Fruit fly (Drosophila melanogaster) whole organism, pupa: ENCODE measurements around the gene scyl.

Source experiments
- CG10348 ChIP-seq: fragments of 200-800 bp; sonication (Bioruptor generic); IDR thresholded peaks from 2 replicates; pipeline ENCODE4 v1.3.6; 2022; ENCODE audit warnings: missing biosample characterization, missing genetic modification characterization
- CG12605 ChIP-seq: fragments of 200-800 bp; sonication (Bioruptor generic); IDR thresholded peaks from 2 replicates; pipeline ENCODE4 v1.3.6; 2022; ENCODE audit warnings: missing biosample characterization, missing genetic modification characterization
- CG13204 ChIP-seq: fragments of 200-800 bp; sonication (Bioruptor generic); optimal IDR thresholded peaks from 2 replicates; lab custom pipeline; 2018; ENCODE audit warnings: missing biosample characterization, mild to moderate bottlenecking, missing genetic modification characterization, moderate library complexity
- CG14655 ChIP-seq: fragments of 200-800 bp; sonication (Bioruptor generic); optimal IDR thresholded peaks from 3 replicates; lab custom pipeline; 2017; ENCODE audit warnings: mild to moderate bottlenecking, missing biosample characterization, missing genetic modification reagents, missing genetic modification characterization
- CG15710 ChIP-seq: fragments of 200-800 bp; sonication (Bioruptor generic); optimal IDR thresholded peaks from 2 replicates; lab custom pipeline; 2018; ENCODE audit warnings: missing biosample characterization, mild to moderate bottlenecking, missing genetic modification characterization, moderate library complexity
- CG17806 ChIP-seq: fragments of 200-800 bp; sonication (Bioruptor generic); optimal IDR thresholded peaks from 2 replicates; lab custom pipeline; 2018; ENCODE audit warnings: missing biosample characterization, mild to moderate bottlenecking, missing genetic modification characterization, moderate library complexity
- CG32121 ChIP-seq: fragments of 200-800 bp; sonication (Bioruptor generic); IDR thresholded peaks from 2 replicates; pipeline ENCODE4 v1.3.6; 2022; ENCODE audit warnings: missing biosample characterization, missing genetic modification characterization
- CG34367 ChIP-seq: fragments of 200-800 bp; sonication (Bioruptor generic); optimal IDR thresholded peaks from 2 replicates; lab custom pipeline; 2018; ENCODE audit warnings: missing biosample characterization, mild to moderate bottlenecking, missing genetic modification characterization
- CG4496 ChIP-seq: fragments of 200-800 bp; sonication (Bioruptor generic); IDR thresholded peaks from 3 replicates; pipeline ENCODE4 v1.3.6; 2022; ENCODE audit warnings: missing biosample characterization, missing genetic modification characterization
- CG8159 ChIP-seq: fragments of 200-800 bp; sonication (Bioruptor generic); optimal IDR thresholded peaks from 3 replicates; lab custom pipeline; 2018; ENCODE audit warnings: missing biosample characterization, mild to moderate bottlenecking, missing genetic modification characterization, moderate library complexity
- CG8301 ChIP-seq: fragments of 200-800 bp; sonication (Bioruptor generic); optimal IDR thresholded peaks from 2 replicates; lab custom pipeline; 2018; ENCODE audit warnings: missing biosample characterization, mild to moderate bottlenecking, missing genetic modification characterization
- CG9948 ChIP-seq: fragments of 200-800 bp; sonication (Bioruptor generic); optimal IDR thresholded peaks from 2 replicates; lab custom pipeline; 2018; ENCODE audit warnings: missing biosample characterization, mild to moderate bottlenecking, missing genetic modification characterization, moderate library complexity
- D1 ChIP-seq: fragments of 200-800 bp; sonication (Bioruptor generic); optimal IDR thresholded peaks from 2 replicates; lab custom pipeline; 2018; ENCODE audit warnings: missing biosample characterization, mild to moderate bottlenecking, missing genetic modification characterization, moderate library complexity
- EcR ChIP-seq: fragments of 200-800 bp; sonication (Bioruptor generic); optimal IDR thresholded peaks from 3 replicates; lab custom pipeline; 2019; ENCODE audit warnings: missing biosample characterization, missing genetic modification characterization, mild to moderate bottlenecking, moderate library complexity, missing genetic modification reagents
- Ets98B ChIP-seq: fragments of 200-800 bp; sonication (Bioruptor generic); IDR thresholded peaks from 2 replicates; pipeline ENCODE4 v1.3.6; 2022; ENCODE audit warnings: missing biosample characterization, missing genetic modification characterization
- Pif1A ChIP-seq: fragments of 200-800 bp; sonication (Bioruptor generic); optimal IDR thresholded peaks from 3 replicates; lab custom pipeline; 2016; ENCODE audit warnings: missing biosample characterization, missing genetic modification characterization
- Pif1B ChIP-seq: fragments of 200-800 bp; sonication (Bioruptor generic); optimal IDR thresholded peaks from 3 replicates; lab custom pipeline; 2016; ENCODE audit warnings: missing biosample characterization, missing genetic modification characterization
- fd96Ca ChIP-seq: fragments of 200-800 bp; sonication (Bioruptor generic); IDR thresholded peaks from 3 replicates; pipeline ENCODE4 v1.3.6; 2022; ENCODE audit warnings: missing biosample characterization, missing genetic modification characterization
- gl ChIP-seq: fragments of 200-800 bp; sonication (Bioruptor generic); optimal IDR thresholded peaks from 2 replicates; lab custom pipeline; 2018; ENCODE audit warnings: missing biosample characterization, mild to moderate bottlenecking, missing genetic modification characterization
- rn ChIP-seq: fragments of 200-800 bp; sonication (Bioruptor generic); IDR thresholded peaks from 2 replicates; pipeline ENCODE4 v1.3.6; 2022; ENCODE audit warnings: missing biosample characterization, missing genetic modification characterization

scyl gene

dm6 chr3L:11305316-11305715 is 53.2 kb downstream of the scyl start:
- TF ChIP-seq CG17806 (tag; lab: Kevin White, UChicago) (no peak), CG9948 (tag; lab: Kevin White, UChicago) (no peak), rn (no peak), CG8301 (tag; lab: Kevin White, UChicago) (no peak), CG14655 (no peak), CG10348 (GFP tag; lab: Robert Waterston, UW) (no peak), Pif1A (GFP tag; lab: Kevin White, UChicago) (no peak), CG34367 (tag; lab: Kevin White, UChicago) (no peak), fd96Ca (no peak), Ets98B (GFP tag; lab: Robert Waterston, UW) (no peak), CG12605 (GFP tag; lab: Robert Waterston, UW) (no peak), CG8159 (no peak), gl (tag; lab: Kevin White, UChicago) (no peak), CG4496 (no peak), EcR (GFP tag; lab: Kevin White, UChicago) (no peak), Pif1B (GFP tag; lab: Kevin White, UChicago) (no peak), CG32121 (no peak), D1 (tag; lab: Kevin White, UChicago) (no peak), CG13204 (no peak), CG15710 (tag; lab: Kevin White, UChicago) (no peak)
